Fruit fly (Drosophila melanogaster) whole organism, adult: ENCODE data around the gene CG5290.

Source experiments
- CG11617 ChIP-seq: fragments of 200-800 bp; sonication (Bioruptor generic); optimal IDR thresholded peaks from 2 replicates; lab custom pipeline; 2017; ENCODE audit warnings: mild to moderate bottlenecking, missing biosample characterization, missing genetic modification reagents, missing genetic modification characterization
- CG12768 ChIP-seq: fragments of 200-800 bp; sonication (Bioruptor generic); optimal IDR thresholded peaks from 2 replicates; lab custom pipeline; 2017; ENCODE audit warnings: missing biosample characterization, missing genetic modification characterization, mild to moderate bottlenecking, moderate library complexity, missing genetic modification reagents
- CG14711 ChIP-seq: fragments of 200-800 bp; sonication (Bioruptor generic); optimal IDR thresholded peaks from 2 replicates; lab custom pipeline; 2018; ENCODE audit warnings: missing biosample characterization, mild to moderate bottlenecking, missing genetic modification characterization, moderate library complexity
- CG1620 ChIP-seq: fragments of 200-800 bp; sonication (Bioruptor generic); optimal IDR thresholded peaks from 2 replicates; lab custom pipeline; 2016; ENCODE audit warnings: missing biosample characterization, missing genetic modification characterization
- CG33017 ChIP-seq: fragments of 200-800 bp; sonication (Bioruptor generic); optimal IDR thresholded peaks from 2 replicates; lab custom pipeline; 2018; ENCODE audit warnings: missing biosample characterization, mild to moderate bottlenecking, missing genetic modification characterization, moderate library complexity
- CG5204 ChIP-seq: fragments of 200-800 bp; sonication (Bioruptor generic); optimal IDR thresholded peaks from 2 replicates; lab custom pipeline; 2016; ENCODE audit warnings: missing biosample characterization, missing genetic modification characterization
- CG7045 ChIP-seq: fragments of 200-800 bp; sonication (Bioruptor generic); optimal IDR thresholded peaks from 2 replicates; lab custom pipeline; 2017; ENCODE audit warnings: missing biosample characterization, mild to moderate bottlenecking, missing genetic modification characterization
- CG7101 ChIP-seq: fragments of 200-800 bp; sonication (Bioruptor generic); optimal IDR thresholded peaks from 2 replicates; lab custom pipeline; 2018; ENCODE audit warnings: missing biosample characterization, mild to moderate bottlenecking, missing genetic modification characterization, moderate library complexity
- Clk ChIP-seq: fragments of 200-800 bp; sonication (Bioruptor generic); optimal IDR thresholded peaks from 2 replicates; lab custom pipeline; 2017; ENCODE audit warnings: missing biosample characterization, missing genetic modification characterization
- Crg-1 ChIP-seq: fragments of 200-800 bp; sonication (Bioruptor generic); optimal IDR thresholded peaks from 2 replicates; lab custom pipeline; 2016; ENCODE audit warnings: missing biosample characterization, missing genetic modification characterization
- Hr96 ChIP-seq: fragments of 200-800 bp; sonication (Bioruptor generic); optimal IDR thresholded peaks from 2 replicates; lab custom pipeline; 2016; ENCODE audit warnings: missing biosample characterization, missing genetic modification characterization
- Mnt ChIP-seq: fragments of 200-800 bp; sonication (Bioruptor generic); optimal IDR thresholded peaks from 2 replicates; lab custom pipeline; 2016; ENCODE audit warnings: missing biosample characterization, mild to moderate bottlenecking, missing genetic modification characterization
- bab1 ChIP-seq: fragments of 200-800 bp; sonication (Bioruptor generic); optimal IDR thresholded peaks from 3 replicates; lab custom pipeline; 2019; ENCODE audit warnings: missing biosample characterization, mild to moderate bottlenecking, missing genetic modification characterization, moderate library complexity
- cic ChIP-seq: fragments of 200-800 bp; sonication (Bioruptor generic); optimal IDR thresholded peaks from 2 replicates; lab custom pipeline; 2017; ENCODE audit warnings: missing biosample characterization, mild to moderate bottlenecking, missing genetic modification characterization, moderate library complexity
- cnc ChIP-seq, 2 experiments: fragments of >200 bp; optimal IDR thresholded peaks; 2 replicates each; lab custom pipeline; 2017
- kay ChIP-seq: fragments of 200-800 bp; sonication (Bioruptor generic); peaks from one replicate; lab custom pipeline; 2016; ENCODE audit warnings: missing biosample characterization, missing genetic modification characterization, borderline replicate concordance
- ovo ChIP-seq: fragments of 200-800 bp; sonication (Bioruptor generic); optimal IDR thresholded peaks from 2 replicates; lab custom pipeline; 2016; ENCODE audit warnings: missing biosample characterization, missing genetic modification characterization
- pad ChIP-seq: fragments of 200-800 bp; sonication (Bioruptor generic); optimal IDR thresholded peaks from 3 replicates; lab custom pipeline; 2017; ENCODE audit warnings: missing biosample characterization, missing genetic modification characterization, mild to moderate bottlenecking, moderate library complexity, missing genetic modification reagents
- tj ChIP-seq: fragments of 200-800 bp; sonication (Bioruptor generic); optimal IDR thresholded peaks from 3 replicates; lab custom pipeline; 2017; ENCODE audit warnings: missing biosample characterization, mild to moderate bottlenecking, missing genetic modification characterization, moderate library complexity
- toe ChIP-seq: fragments of 200-800 bp; sonication (Bioruptor generic); optimal IDR thresholded peaks from 2 replicates; lab custom pipeline; 2016; ENCODE audit warnings: missing biosample characterization, missing genetic modification characterization

CG5290 gene

dm6 chr3L:17921462-17921861, 9.1 kb upstream of the CG5290 start:
- TF ChIP-seq ovo (GFP tag; lab: Kevin White, UChicago) (no peak), kay (GFP tag; lab: Kevin White, UChicago) (peak; percentile 32), toe (GFP tag; lab: Kevin White, UChicago) (no peak), cic (GFP tag; lab: Kevin White, UChicago) (no peak), CG5204 (GFP tag; lab: Kevin White, UChicago) (no peak)

dm6 chr3L:17917687-17918434, 5.5 kb upstream of the CG5290 start:
- peak; percentile 17 for TF ChIP-seq tj
- peak; percentile 20 for TF ChIP-seq CG7101 (tag; lab: Kevin White, UChicago)
- TF ChIP-seq CG14711 (tag; lab: Kevin White, UChicago), result peak; percentile 40
- peak; percentile 72 for TF ChIP-seq CG33017 (tag; lab: Kevin White, UChicago)
- no peak for TF ChIP-seq CG1620
- TF ChIP-seq CG7045, result no peak
- no peak for TF ChIP-seq cic (GFP tag; lab: Kevin White, UChicago)
- TF ChIP-seq kay (GFP tag; lab: Kevin White, UChicago), result no peak
- peak; percentile 53 for TF ChIP-seq CG12768 (GFP tag; lab: Kevin White, UChicago)
- TF ChIP-seq Clk (GFP tag; lab: Kevin White, UChicago), result no peak

- peak; percentile 84 for TF ChIP-seq tj
- no peak for TF ChIP-seq Hr96 (GFP tag; lab: Kevin White, UChicago)
Measured at dm6 chr3L:17915792-17916540, 3.6 kb upstream of the CG5290 start.

- TF ChIP-seq CG5204 (GFP tag; lab: Kevin White, UChicago) (no peak), CG1620 (no peak), Hr96 (GFP tag; lab: Kevin White, UChicago) (no peak), pad (GFP tag; lab: Kevin White, UChicago) (no peak), kay (GFP tag; lab: Kevin White, UChicago) (peak; percentile 96), Crg-1 (GFP tag; lab: Kevin White, UChicago) (no peak), cnc (optimal IDR thresholded peaks at IDR 0.05; lab: Kevin White, UChicago) (no peak), CG7101 (tag; lab: Kevin White, UChicago) (no peak), Mnt (GFP tag; lab: Kevin White, UChicago) (no peak), CG11617 (GFP tag; lab: Kevin White, UChicago) (no peak), CG14711 (tag; lab: Kevin White, UChicago) (peak; percentile 14), ovo (GFP tag; lab: Kevin White, UChicago) (no peak), Clk (GFP tag; lab: Kevin White, UChicago) (no peak), CG33017 (tag; lab: Kevin White, UChicago) (no peak), cic (GFP tag; lab: Kevin White, UChicago) (peak; percentile 65), tj (peak; percentile 100), CG12768 (GFP tag; lab: Kevin White, UChicago) (peak; percentile 37), bab1 (no peak)
Measured at dm6 chr3L:17913966-17914540, 1.7 kb upstream of the CG5290 start.

DNA sequence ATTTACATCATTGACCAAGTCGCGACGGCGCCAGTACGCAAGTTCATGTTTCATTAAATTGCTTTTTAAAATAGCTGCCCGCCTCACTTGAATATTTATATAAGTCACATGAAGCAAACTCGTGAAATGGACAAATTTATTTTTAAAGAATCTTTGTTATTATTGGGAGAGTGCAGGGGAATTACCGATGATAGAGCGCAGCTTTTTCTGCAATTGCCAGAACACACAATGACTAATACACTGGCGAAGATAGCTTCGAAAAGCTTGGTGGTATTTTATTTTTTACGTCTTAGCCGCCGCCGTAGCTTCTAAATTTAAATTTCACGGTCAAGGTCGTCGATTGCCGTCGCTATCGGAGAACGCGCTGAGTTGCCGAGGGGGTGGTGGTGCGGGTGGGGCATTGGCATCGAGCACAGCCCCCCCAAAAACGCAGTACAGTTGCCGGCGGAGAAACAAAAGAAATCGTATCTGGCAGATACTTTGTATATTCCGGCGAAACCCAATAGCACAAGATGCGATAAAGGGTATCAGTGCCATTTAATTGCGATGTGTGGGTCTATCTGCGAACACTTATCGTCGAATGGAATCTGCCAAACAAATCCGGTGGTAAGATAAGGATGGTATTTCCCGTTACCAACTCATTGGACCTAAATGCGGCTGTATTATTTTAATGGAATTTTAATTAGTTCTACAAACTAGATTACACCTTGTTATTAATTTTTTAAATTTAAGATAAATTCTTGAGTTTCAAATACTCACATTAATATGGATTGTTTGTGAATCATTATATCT, 803 bp upstream of the CG5290 start:
- TF ChIP-seq kay (GFP tag; lab: Kevin White, UChicago) (peak; percentile 90), cic (GFP tag; lab: Kevin White, UChicago) (peak; percentile 67), CG11617 (GFP tag; lab: Kevin White, UChicago) (no peak)

DNA sequence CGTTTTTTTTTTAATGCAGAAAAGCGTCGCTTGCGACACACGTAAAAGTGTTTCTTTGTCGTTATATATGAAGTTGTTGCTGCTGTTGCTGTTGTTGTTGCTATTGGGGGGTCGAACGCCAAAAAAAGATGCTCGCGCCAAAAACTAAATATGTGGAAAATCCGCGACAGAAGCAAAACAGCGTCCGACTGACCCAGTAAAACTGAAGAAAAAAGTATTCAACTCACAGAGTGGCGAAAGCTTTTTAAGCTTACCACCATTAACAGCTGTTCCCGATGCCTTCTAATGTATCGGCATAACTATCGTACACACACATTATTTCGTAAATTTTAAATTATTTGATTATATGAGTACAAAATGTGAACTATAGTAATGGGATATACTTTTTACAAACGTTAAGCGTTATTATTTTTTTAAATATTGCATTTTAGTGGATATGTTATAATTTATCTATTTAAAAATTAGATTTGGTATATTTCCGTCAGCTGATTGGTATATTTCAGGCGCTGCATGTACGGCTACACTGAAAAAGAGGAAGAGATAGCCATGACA, 4.7 kb downstream of the CG5290 start, which contains the start of the genes Prestin and Wdr92:
TSS of gene Prestin (minus strand) at position 204 of the 552 bp plus-strand sequence.
TSS of gene Wdr92 (plus strand) at position 535 of the 552 bp plus-strand sequence.
- peak; percentile 16 for TF ChIP-seq CG12768 (GFP tag; lab: Kevin White, UChicago)
- peak; percentile 42 for TF ChIP-seq CG14711 (tag; lab: Kevin White, UChicago)
- peak; percentile 67 for TF ChIP-seq Mnt (GFP tag; lab: Kevin White, UChicago)
- TF ChIP-seq CG1620, result no peak
- TF ChIP-seq Clk (GFP tag; lab: Kevin White, UChicago), result no peak
- TF ChIP-seq Hr96 (GFP tag; lab: Kevin White, UChicago), result no peak
- TF ChIP-seq CG33017 (tag; lab: Kevin White, UChicago), result peak; percentile 16
- TF ChIP-seq tj, result peak; percentile 86
- TF ChIP-seq CG7101 (tag; lab: Kevin White, UChicago), result peak; percentile 27
- TF ChIP-seq pad (GFP tag; lab: Kevin White, UChicago), result no peak
- TF ChIP-seq CG11617 (GFP tag; lab: Kevin White, UChicago), result peak; percentile 40
- TF ChIP-seq CG7045, result no peak
- no peak for TF ChIP-seq ovo (GFP tag; lab: Kevin White, UChicago)
- no peak for TF ChIP-seq cnc (optimal IDR thresholded peaks at IDR 0.05; lab: Kevin White, UChicago)
- peak; percentile 68 for TF ChIP-seq cic (GFP tag; lab: Kevin White, UChicago)
- peak; percentile 42 for TF ChIP-seq Crg-1 (GFP tag; lab: Kevin White, UChicago)
- TF ChIP-seq bab1, result no peak
- peak; percentile 69 for TF ChIP-seq kay (GFP tag; lab: Kevin White, UChicago)
- no peak for TF ChIP-seq CG5204 (GFP tag; lab: Kevin White, UChicago)
- peak; percentile 8 for TF ChIP-seq toe (GFP tag; lab: Kevin White, UChicago)
